Worm (Caenorhabditis elegans): ENCODE results near the gene F18C5.5.

- TF ChIP-seq cog-1 (tag; optimal IDR thresholded peaks at IDR 0.05) (no peak), T22C8.4 (GFP tag; IDR thresholded peaks at IDR 0.05) (no peak), med-1 (GFP tag; optimal IDR thresholded peaks at IDR 0.05; ENCODE audit: insufficient read depth) (no peak), flt-1 (GFP tag; IDR thresholded peaks at IDR 0.05) (no peak), ref-1 (GFP tag; conservative IDR thresholded peaks at IDR 0.05) (no peak), ztf-23 (GFP tag; IDR thresholded peaks at IDR 0.05) (no peak), tab-1 (GFP tag; IDR thresholded peaks at IDR 0.05) (no peak), ztf-29 (GFP tag; IDR thresholded peaks at IDR 0.05) (no peak), klf-2 (GFP tag; conservative IDR thresholded peaks at IDR 0.05) (no peak)
Observed at ce11 chrII:6544842-6545410, 21.6 kb downstream of the F18C5.5 start, which contains the start of gene lron-15.

All from whole organism, midembryonic.